Worm (Caenorhabditis elegans): Measurements from ENCODE around the gene K11H12.7.

K11H12.7 gene

DNA sequence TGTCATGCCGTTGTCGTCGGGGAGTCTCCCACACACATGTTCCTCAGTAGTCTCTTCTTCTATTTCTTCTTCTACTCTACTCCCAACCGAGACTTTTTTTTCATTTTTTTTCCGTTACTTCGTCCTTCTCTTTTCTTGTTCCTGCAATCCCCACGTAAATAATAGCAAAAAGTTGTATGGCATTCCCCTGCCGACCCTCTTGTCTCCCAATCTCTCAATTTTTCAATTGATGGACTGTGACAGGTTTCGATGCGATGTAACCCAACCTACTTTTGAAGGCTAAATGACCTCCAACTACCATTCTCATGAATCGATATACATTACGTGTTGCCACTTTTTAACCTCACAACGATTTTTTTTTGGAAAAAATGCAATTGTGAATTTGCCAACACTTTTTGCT is 1.2 kb upstream of the K11H12.7 start (continued):
- TF ChIP-seq nhr-28 (tag; optimal IDR thresholded peaks at IDR 0.05), result peak; percentile 21
- no peak for TF ChIP-seq F37D6.2 (tag; optimal IDR thresholded peaks at IDR 0.05)
- TF ChIP-seq unc-130 (GFP tag; optimal IDR thresholded peaks at IDR 0.05), result no peak
- TF ChIP-seq zfp-2 (tag; optimal IDR thresholded peaks at IDR 0.05), result no peak
- TF ChIP-seq nhr-76 (tag; optimal IDR thresholded peaks at IDR 0.05), result no peak
- no peak for TF ChIP-seq saeg-2 (GFP tag; IDR thresholded peaks at IDR 0.05)
- TF ChIP-seq nhr-48 (tag; optimal IDR thresholded peaks at IDR 0.05), result no peak
- TF ChIP-seq mxl-3 (GFP tag; optimal IDR thresholded peaks at IDR 0.05), result no peak
- TF ChIP-seq ceh-20 (GFP tag; IDR thresholded peaks at IDR 0.05), result peak; percentile 60
- TF ChIP-seq hlh-11 (tag; optimal IDR thresholded peaks at IDR 0.05), result no peak
- 0 out of 2 replicates have a peak, but pooled peaks have one; percentile 32 for TF ChIP-seq tra-1 (GFP tag; IDR thresholded peaks at IDR 0.05)
- TF ChIP-seq lin-39 (tag; optimal IDR thresholded peaks at IDR 0.05), result no peak
- no peak for TF ChIP-seq F10B5.3 (tag; optimal IDR thresholded peaks at IDR 0.05)

DNA sequence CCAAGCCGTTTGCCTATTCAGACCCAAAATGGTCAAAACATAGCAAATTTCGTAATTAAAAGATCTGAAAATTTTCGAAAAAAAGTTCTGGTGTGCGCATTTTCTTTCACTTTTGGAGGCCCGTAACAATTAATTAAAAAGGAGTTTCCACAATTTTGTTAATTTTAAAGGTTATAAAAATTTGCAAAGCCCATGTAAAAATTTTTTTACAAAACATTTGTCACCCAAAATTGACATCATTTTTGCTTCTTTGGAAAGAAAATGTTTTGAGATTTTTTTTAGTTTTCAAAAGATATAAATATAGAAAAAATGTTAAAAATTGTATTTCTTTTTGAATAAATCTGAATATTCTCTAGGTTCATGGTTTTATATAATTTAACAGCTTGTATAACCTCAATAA is 1.7 kb downstream of the K11H12.7 start, which contains the start of gene K11H12.6:
Gene K11H12.6, plus strand, starts transcription at position 301 of the 400 bp plus-strand sequence.
- TF ChIP-seq nhr-41 (GFP tag; IDR thresholded peaks at IDR 0.05) (no peak), php-3 (GFP tag; IDR thresholded peaks at IDR 0.05) (no peak), T26A8.4 (GFP tag; IDR thresholded peaks at IDR 0.05) (no peak), lin-1 (GFP tag; IDR thresholded peaks at IDR 0.05) (no peak)

DNA sequence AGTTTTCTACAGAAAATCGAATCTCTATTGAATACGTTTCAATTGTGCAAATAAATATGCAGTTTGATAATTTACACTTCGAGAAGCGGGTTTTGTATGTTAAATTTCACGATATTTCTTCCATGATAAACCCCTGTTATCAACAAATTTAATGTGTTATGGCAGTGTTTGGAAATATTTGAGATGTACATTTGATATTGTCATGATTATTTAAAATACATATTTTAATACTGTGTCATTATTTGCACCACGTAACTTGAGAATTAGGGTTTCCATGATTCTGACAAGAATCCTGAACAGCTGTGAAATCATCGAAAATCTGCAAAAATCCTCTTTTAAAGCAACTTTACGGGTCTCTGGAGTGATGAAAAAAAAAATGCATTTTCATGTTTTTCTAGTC is 5.1 kb downstream of the K11H12.7 start, which contains the start of gene K11H12.11:
Gene K11H12.11, minus strand, starts transcription at position 101 of the 400 bp plus-strand sequence.
- TF ChIP-seq fkh-10 (GFP tag; optimal IDR thresholded peaks at IDR 0.05) (no peak), daf-16 (GFP tag; optimal IDR thresholded peaks at IDR 0.05) (no peak), daf-16 (tag; optimal IDR thresholded peaks at IDR 0.05) (peak; percentile 38)

DNA sequence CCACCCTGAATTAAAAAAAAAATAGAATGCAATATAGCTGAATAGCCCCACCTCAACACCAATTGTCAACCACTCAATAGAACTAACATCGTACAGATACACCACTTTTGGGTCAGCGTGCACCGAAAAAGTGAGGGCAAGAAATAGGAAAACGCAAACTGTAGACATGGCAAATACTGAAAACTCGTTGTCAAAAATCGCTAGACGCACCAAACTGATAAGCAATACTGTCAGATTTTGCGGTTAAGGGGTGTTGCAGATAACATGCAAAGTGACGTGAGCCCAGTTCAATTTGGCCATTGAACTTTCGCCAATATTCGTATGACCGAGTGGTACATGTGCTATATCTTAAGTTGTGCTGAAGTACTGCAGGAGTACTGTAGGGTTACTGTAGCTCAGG is 8.0 kb downstream of the K11H12.7 start, which contains the start of gene K11H12.3:
Gene K11H12.3, minus strand, starts transcription at position 168 of the 400 bp plus-strand sequence.
- TF ChIP-seq ceh-44 (GFP tag; IDR thresholded peaks at IDR 0.05) (no peak), pqm-1 (tag; optimal IDR thresholded peaks at IDR 0.05) (peak; percentile 57), Y105C5A.15 (GFP tag; IDR thresholded peaks at IDR 0.05) (no peak), daf-16 (GFP tag; optimal IDR thresholded peaks at IDR 0.05) (no peak), daf-16 (tag; optimal IDR thresholded peaks at IDR 0.05) (peak; percentile 61), nhr-28 (tag; optimal IDR thresholded peaks at IDR 0.05) (peak; percentile 52), mxl-3 (GFP tag; optimal IDR thresholded peaks at IDR 0.05) (peak; percentile 20), hlh-30 (tag; optimal IDR thresholded peaks at IDR 0.05; ENCODE audit: insufficient read depth) (no peak), hlh-11 (tag; optimal IDR thresholded peaks at IDR 0.05) (peak; percentile 26), dmd-6 (GFP tag; IDR thresholded peaks at IDR 0.05) (peak; percentile 87), ZK546.5 (tag; optimal IDR thresholded peaks at IDR 0.05) (no peak), nhr-6 (tag; optimal IDR thresholded peaks at IDR 0.05) (no peak), gei-8 (GFP tag; optimal IDR thresholded peaks at IDR 0.05) (no peak), nhr-10 (tag; optimal IDR thresholded peaks at IDR 0.05) (no peak)

DNA sequence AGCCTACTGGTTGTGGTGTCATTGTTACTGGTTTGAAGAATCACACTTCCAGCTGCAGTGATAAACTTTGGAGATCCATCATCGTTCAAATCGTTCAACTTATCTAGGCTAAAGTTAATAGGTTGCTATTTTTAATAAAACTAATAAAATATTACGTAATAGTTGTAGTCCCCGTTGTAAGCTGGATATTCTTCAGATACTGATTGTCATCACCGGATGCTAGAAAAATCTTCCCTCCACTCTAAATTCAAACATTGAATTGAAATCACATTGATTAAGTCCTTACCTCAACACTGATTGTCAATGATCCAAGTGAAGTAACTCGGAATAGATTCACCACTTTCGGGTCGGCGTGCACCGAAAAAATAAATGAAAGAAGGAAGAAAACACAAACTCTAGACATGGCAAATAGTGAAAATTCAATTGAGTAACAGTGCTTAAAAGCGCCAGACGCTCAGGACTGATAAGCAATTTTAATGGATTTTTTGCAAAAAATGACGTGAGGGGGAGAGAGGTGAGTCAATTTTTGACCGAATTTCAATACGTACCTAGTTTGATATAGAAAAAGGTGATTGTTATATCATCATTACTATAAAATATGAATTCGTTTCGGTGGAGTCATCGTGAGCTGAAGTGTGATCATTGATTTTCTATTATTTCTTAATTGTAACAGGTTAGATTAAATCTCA is 10.3 kb downstream of the K11H12.7 start, which contains the start of the genes K11H12.4 and K11H12.10:
Gene K11H12.4, minus strand, starts transcription at position 413 of the 689 bp plus-strand sequence.
Gene K11H12.10, plus strand, starts transcription at position 605 of the 689 bp plus-strand sequence.
- TF ChIP-seq nhr-28 (tag; optimal IDR thresholded peaks at IDR 0.05) (peak; percentile 37), D1046.2 (GFP tag; IDR thresholded peaks at IDR 0.05) (no peak), pqm-1 (tag; optimal IDR thresholded peaks at IDR 0.05) (peak; percentile 45), madf-5 (GFP tag; IDR thresholded peaks at IDR 0.05) (no peak), dmd-6 (GFP tag; IDR thresholded peaks at IDR 0.05) (peak; percentile 69), daf-16 (GFP tag; optimal IDR thresholded peaks at IDR 0.05) (no peak), daf-16 (tag; optimal IDR thresholded peaks at IDR 0.05) (peak; percentile 16), nhr-76 (tag; optimal IDR thresholded peaks at IDR 0.05) (no peak), tra-1 (GFP tag; IDR thresholded peaks at IDR 0.05) (no peak), lin-1 (GFP tag; IDR thresholded peaks at IDR 0.05) (no peak), unc-62 (GFP tag; optimal IDR thresholded peaks at IDR 0.05 in 1 of 2) (peak in 1 of 2 experiments; percentile 92), unc-62 (tag; optimal IDR thresholded peaks at IDR 0.05) (no peak)

All from whole organism, L4 larva.